Worm (Caenorhabditis elegans) whole organism, young adult: ENCODE data around the gene col-163.
"Not testable (repeated sequence)": the region's sequence is repeated elsewhere in the genome, so short reads cannot be mapped to it uniquely, and the experiment has no call there.

Source experiments
- B0019.2 ChIP-seq: fragments of 200-800 bp; sonication (Bioruptor generic); conservative IDR thresholded peaks from 2 replicates; pipeline ENCODE4 v1.3.6; 2022; ENCODE audit warnings: missing genetic modification reagents, missing genetic modification characterization, missing compliant biosample characterization
- B0035.1 ChIP-seq: sonication (generic microtip); optimal IDR thresholded peaks from 2 replicates; lab custom pipeline; 2016; ENCODE audit warnings: missing genetic modification characterization, mild to moderate bottlenecking, missing compliant biosample characterization, missing genotype, missing genetic modification reagents
- B0261.1 ChIP-seq: sonication (generic microtip); optimal IDR thresholded peaks from 2 replicates; lab custom pipeline; 2016; ENCODE audit warnings: mild to moderate bottlenecking, missing genetic modification characterization, moderate library complexity, missing compliant biosample characterization
- C06A6.2 ChIP-seq: fragments of 200-800 bp; sonication (Bioruptor generic); conservative IDR thresholded peaks from 2 replicates; pipeline ENCODE4 v1.3.6; 2022; ENCODE audit warnings: missing genetic modification characterization, missing compliant biosample characterization
- F23B12.7 ChIP-seq: sonication (generic microtip); optimal IDR thresholded peaks from 2 replicates; lab custom pipeline; 2017; ENCODE audit warnings: missing genetic modification characterization, mild to moderate bottlenecking, missing compliant biosample characterization, antibody characterized with exemption, moderate library complexity; ENCODE audit not compliant: insufficient read depth
- F37B4.10 ChIP-seq: fragments of 200-800 bp; sonication (Bioruptor generic); IDR thresholded peaks from 2 replicates; pipeline ENCODE4 v1.3.6; 2022; ENCODE audit warnings: missing genetic modification characterization, missing compliant biosample characterization
- F49E8.2 ChIP-seq: sonication (generic microtip); optimal IDR thresholded peaks from 3 replicates; lab custom pipeline; 2017; ENCODE audit warnings: missing genetic modification characterization, mild to moderate bottlenecking, missing compliant biosample characterization, antibody characterized with exemption, moderate library complexity; ENCODE audit not compliant: insufficient read depth
- F52B5.7 ChIP-seq: sonication (generic microtip); optimal IDR thresholded peaks from 2 replicates; lab custom pipeline; 2016; ENCODE audit warnings: mild to moderate bottlenecking, missing genetic modification characterization, missing compliant biosample characterization
- F55B11.4 ChIP-seq: sonication (generic microtip); optimal IDR thresholded peaks from 2 replicates; lab custom pipeline; 2016; ENCODE audit warnings: missing compliant biosample characterization, missing genetic modification characterization, borderline replicate concordance; ENCODE audit not compliant: insufficient read depth
- F57C9.4 ChIP-seq: sonication (generic microtip); optimal IDR thresholded peaks from 2 replicates; lab custom pipeline; 2017; ENCODE audit warnings: mild to moderate bottlenecking, missing genetic modification characterization, missing compliant biosample characterization
- ZK185.1 ChIP-seq: sonication (generic microtip); optimal IDR thresholded peaks from 2 replicates; lab custom pipeline; 2016; ENCODE audit warnings: mild to moderate bottlenecking, missing genetic modification characterization, missing compliant biosample characterization; ENCODE audit not compliant: poor library complexity, severe bottlenecking
- akir-1 ChIP-seq: fragments of 200-800 bp; sonication (Bioruptor generic); optimal IDR thresholded peaks from 2 replicates; lab custom pipeline; 2018; ENCODE audit warnings: mild to moderate bottlenecking, missing genetic modification characterization, moderate library complexity, missing compliant biosample characterization
- atf-7 ChIP-seq: sonication (generic microtip); optimal IDR thresholded peaks from 2 replicates; lab custom pipeline; 2017; ENCODE audit warnings: mild to moderate bottlenecking, missing genetic modification characterization, missing compliant biosample characterization
- athp-1 ChIP-seq: sonication (generic microtip); optimal IDR thresholded peaks from 2 replicates; lab custom pipeline; 2017; ENCODE audit warnings: mild to moderate bottlenecking, missing genetic modification characterization, missing compliant biosample characterization
- ceh-100 ChIP-seq: fragments of 200-800 bp; sonication (Bioruptor generic); IDR thresholded peaks from 2 replicates; pipeline ENCODE4 v1.3.6; 2022; ENCODE audit warnings: missing genetic modification reagents, missing genetic modification characterization, missing compliant biosample characterization
- ceh-27 ChIP-seq: fragments of 200-800 bp; sonication (Bioruptor generic); optimal IDR thresholded peaks from 2 replicates; lab custom pipeline; 2018; ENCODE audit warnings: mild to moderate bottlenecking, missing genetic modification characterization, moderate library complexity, missing compliant biosample characterization
- ceh-40 ChIP-seq: fragments of 200-800 bp; sonication (Bioruptor generic); IDR thresholded peaks from 2 replicates; pipeline ENCODE4 v1.3.6; 2022; ENCODE audit warnings: missing genetic modification characterization, missing compliant biosample characterization
- ceh-79 ChIP-seq: sonication (generic microtip); optimal IDR thresholded peaks from 2 replicates; lab custom pipeline; 2017; ENCODE audit warnings: mild to moderate bottlenecking, missing genetic modification characterization, missing compliant biosample characterization
- efl-1 ChIP-seq: fragments of 150-350 bp; optimal IDR thresholded peaks from 2 replicates; lab custom pipeline; 2014; ENCODE audit warnings: missing biosample characterization, missing genetic modification reagents, missing genetic modification characterization
- egl-44 ChIP-seq: fragments of 200-800 bp; sonication (Bioruptor generic); IDR thresholded peaks from 2 replicates; pipeline ENCODE4 v1.3.6; 2022; ENCODE audit warnings: missing genetic modification reagents, missing genetic modification characterization, missing compliant biosample characterization
- him-1 ChIP-seq: sonication (generic microtip); optimal IDR thresholded peaks from 2 replicates; lab custom pipeline; 2016; ENCODE audit warnings: missing genotype, missing genetic modification reagents, missing genetic modification characterization, missing compliant biosample characterization
- hsf-1 ChIP-seq: fragments of 200-800 bp; sonication (Bioruptor generic); IDR thresholded peaks from 2 replicates; pipeline ENCODE4 v1.3.6; 2022; ENCODE audit warnings: missing genetic modification reagents, missing genetic modification characterization, missing compliant biosample characterization
- lag-1 ChIP-seq: fragments of 200-800 bp; sonication (Bioruptor generic); IDR thresholded peaks from 2 replicates; pipeline ENCODE4 v1.3.6; 2022; ENCODE audit warnings: missing genetic modification reagents, missing genetic modification characterization, missing compliant biosample characterization
- madf-10 ChIP-seq: sonication (generic microtip); optimal IDR thresholded peaks from 2 replicates; lab custom pipeline; 2016; ENCODE audit warnings: mild to moderate bottlenecking, missing genetic modification characterization, missing compliant biosample characterization
- madf-8 ChIP-seq: fragments of 200-800 bp; sonication (Bioruptor generic); conservative IDR thresholded peaks from 2 replicates; pipeline ENCODE4 v1.3.6; 2022; ENCODE audit warnings: missing genetic modification reagents, missing genetic modification characterization, missing compliant biosample characterization
- nfya-2 ChIP-seq: fragments of 200-800 bp; sonication (Bioruptor generic); IDR thresholded peaks from 2 replicates; pipeline ENCODE4 v1.3.6; 2022; ENCODE audit warnings: missing genetic modification reagents, missing genetic modification characterization, missing compliant biosample characterization
- nhr-120 ChIP-seq: fragments of 200-800 bp; sonication (Bioruptor generic); IDR thresholded peaks from 2 replicates; pipeline ENCODE4 v1.3.6; 2022; ENCODE audit warnings: missing genetic modification characterization, missing compliant biosample characterization
- pha-4 ChIP-seq: fragments of 150-350 bp; sonication (generic microtip); optimal IDR thresholded peaks from 2 replicates; lab custom pipeline; 2014; ENCODE audit warnings: missing biosample characterization, missing genetic modification reagents, missing genetic modification characterization
- repo-1 ChIP-seq: sonication (generic microtip); optimal IDR thresholded peaks from 2 replicates; lab custom pipeline; 2017; ENCODE audit warnings: mild to moderate bottlenecking, missing genetic modification characterization, missing compliant biosample characterization
- snpc-1.3 ChIP-seq: sonication (generic microtip); optimal IDR thresholded peaks from 2 replicates; lab custom pipeline; 2017; ENCODE audit warnings: missing genetic modification characterization, mild to moderate bottlenecking, missing compliant biosample characterization, antibody characterized with exemption, moderate library complexity, missing genotype, missing genetic modification reagents; ENCODE audit not compliant: insufficient read depth
- sptf-2 ChIP-seq: fragments of 200-800 bp; sonication (Bioruptor generic); optimal IDR thresholded peaks from 2 replicates; lab custom pipeline; 2018; ENCODE audit warnings: mild to moderate bottlenecking, missing genetic modification characterization, missing compliant biosample characterization
- tbx-9 ChIP-seq: sonication (generic microtip); optimal IDR thresholded peaks from 2 replicates; lab custom pipeline; 2016; ENCODE audit warnings: borderline replicate concordance, missing genetic modification characterization, inconsistent platforms, missing compliant biosample characterization
- tlf-1 ChIP-seq: fragments of 200-800 bp; sonication (Bioruptor generic); optimal IDR thresholded peaks from 2 replicates; lab custom pipeline; 2018; ENCODE audit warnings: mild to moderate bottlenecking, missing genetic modification characterization, missing compliant biosample characterization
- unc-130 ChIP-seq: sonication (generic microtip); optimal IDR thresholded peaks from 2 replicates; lab custom pipeline; 2016; ENCODE audit warnings: missing genetic modification reagents, missing genetic modification characterization, missing compliant biosample characterization
- unc-62 ChIP-seq: fragments of 150-350 bp; optimal IDR thresholded peaks from 2 replicates; lab custom pipeline; 2014; ENCODE audit warnings: missing biosample characterization, missing genetic modification reagents, missing genetic modification characterization
- ztf-22 ChIP-seq: fragments of 200-800 bp; sonication (Bioruptor generic); optimal IDR thresholded peaks from 2 replicates; lab custom pipeline; 2018; ENCODE audit warnings: mild to moderate bottlenecking, missing genetic modification characterization, moderate library complexity, missing compliant biosample characterization
- ztf-25 ChIP-seq: fragments of 200-800 bp; sonication (Bioruptor generic); IDR thresholded peaks from 2 replicates; pipeline ENCODE4 v1.3.6; 2022; ENCODE audit warnings: missing genetic modification reagents, missing genetic modification characterization, missing compliant biosample characterization
- ztf-26 ChIP-seq: sonication (generic microtip); optimal IDR thresholded peaks from 2 replicates; lab custom pipeline; 2017; ENCODE audit warnings: missing genetic modification characterization, missing compliant biosample characterization

col-163 gene

DNA sequence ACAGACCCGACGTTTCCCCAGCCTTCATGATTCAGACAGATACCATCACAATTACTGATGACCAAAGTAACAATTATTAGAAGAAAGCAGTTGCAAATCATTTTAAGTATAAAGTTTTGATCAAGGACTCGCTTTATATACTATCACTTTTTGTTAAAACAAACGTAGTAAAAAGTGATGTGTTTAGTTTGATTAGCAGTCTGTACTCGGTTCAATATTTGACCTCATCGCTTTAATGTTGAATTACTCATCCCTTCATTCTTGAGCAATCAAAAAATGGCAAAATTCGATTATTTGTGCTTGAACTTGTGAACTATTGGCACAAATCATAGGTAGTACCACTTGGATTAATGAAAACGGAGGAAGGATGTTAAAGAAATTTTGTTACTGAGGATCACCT is 41.6 kb upstream of the col-163 start, which contains the start of gene abf-4 (continued):
- TF ChIP-seq him-1 = no peak
- TF ChIP-seq tbx-9 (tag; lab: Kevin White, UChicago) = no peak

DNA sequence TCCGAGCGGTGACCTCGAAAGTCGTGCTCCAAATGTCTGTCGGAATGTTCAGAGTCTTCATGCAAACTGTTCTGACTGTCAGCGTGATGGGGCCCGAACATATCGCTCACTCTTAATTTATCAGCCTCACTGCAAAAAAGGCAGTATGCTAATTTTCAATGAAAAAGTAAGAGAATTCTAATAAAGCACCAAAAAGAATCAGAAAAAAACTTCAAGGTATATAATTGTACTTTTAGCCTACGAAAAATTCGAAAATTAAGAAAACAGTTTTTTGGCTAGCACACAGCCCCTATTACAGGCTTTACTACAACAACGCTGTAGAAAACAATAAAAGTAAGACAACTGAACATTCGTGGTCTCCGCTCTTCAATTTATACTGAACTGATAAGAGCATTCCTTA is 38.1 kb upstream of the col-163 start, which contains the start of gene F26F2.1:
TSS of gene F26F2.1 (minus strand) at position 101 of the 400 bp plus-strand sequence.
- no peak for TF ChIP-seq efl-1 (GFP tag; lab: Kevin White, UChicago)
- TF ChIP-seq madf-8 = no peak
- TF ChIP-seq snpc-1.3 = no peak
- no peak for TF ChIP-seq ZK185.1 (tag; lab: Kevin White, UChicago)
- no peak for TF ChIP-seq ztf-25 (GFP tag; lab: Robert Waterston, UW)
- no peak for TF ChIP-seq tlf-1
- no peak for TF ChIP-seq athp-1
- TF ChIP-seq ceh-40 (GFP tag; lab: Robert Waterston, UW) = no peak
- TF ChIP-seq ceh-100 (GFP tag; lab: Robert Waterston, UW) = no peak
- TF ChIP-seq akir-1 (GFP tag; lab: Kevin White, UChicago) = no peak
- no peak for TF ChIP-seq F55B11.4 (tag; lab: Kevin White, UChicago)

DNA sequence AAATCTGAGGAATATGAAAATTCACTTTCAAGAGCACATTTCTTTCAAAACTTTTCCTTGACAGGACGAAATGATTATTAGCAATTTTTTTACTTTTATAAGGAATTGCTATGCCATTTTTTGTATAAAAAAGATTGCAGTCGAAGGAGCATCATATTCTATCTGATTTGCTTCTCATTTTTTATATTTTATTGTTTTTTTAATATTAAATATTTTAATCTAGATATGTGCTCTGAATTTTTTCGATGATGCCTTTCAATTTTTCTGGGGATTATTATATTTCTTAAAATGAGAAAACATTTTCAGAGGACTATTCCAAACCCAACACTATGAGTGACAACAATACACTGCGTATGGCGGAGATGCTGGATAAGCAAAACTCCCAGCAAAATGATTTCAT is 35.8 kb upstream of the col-163 start, which contains the start of gene F26F2.13:
TSS of gene F26F2.13 (plus strand) at position 301 of the 400 bp plus-strand sequence.
- TF ChIP-seq ztf-26 (tag; lab: Kevin White, UChicago); nhr-120; ceh-27: not testable (repeated sequence)

DNA sequence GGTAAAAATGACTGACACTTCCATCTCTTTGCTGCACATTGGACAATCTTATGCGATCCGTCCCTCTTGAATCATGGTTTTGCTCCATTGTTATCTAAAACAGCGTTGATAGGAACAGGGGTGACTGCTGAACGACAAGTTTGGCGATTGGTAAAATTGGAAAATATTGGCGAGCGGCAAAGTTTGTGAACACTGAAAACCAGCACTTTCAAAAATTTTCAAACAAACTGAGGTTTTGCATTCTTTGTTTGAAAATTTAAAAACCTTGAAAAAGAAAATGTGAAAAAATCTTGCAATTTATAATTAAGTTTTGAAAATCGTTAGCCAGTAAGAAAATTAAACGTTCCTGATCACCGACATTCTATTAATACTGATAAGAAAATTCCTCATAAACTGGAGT is 33.4 kb upstream of the col-163 start, which contains the start of gene F26F2.3:
TSS of gene F26F2.3 (minus strand) at position 101 of the 400 bp plus-strand sequence.
- TF ChIP-seq unc-62 (GFP tag; lab: Kevin White, UChicago) = no peak
- no peak for TF ChIP-seq repo-1 (tag; lab: Kevin White, UChicago)
- no peak for TF ChIP-seq lag-1
- TF ChIP-seq F37B4.10 = no peak
- TF ChIP-seq F57C9.4 (tag; lab: Kevin White, UChicago) = no peak

DNA sequence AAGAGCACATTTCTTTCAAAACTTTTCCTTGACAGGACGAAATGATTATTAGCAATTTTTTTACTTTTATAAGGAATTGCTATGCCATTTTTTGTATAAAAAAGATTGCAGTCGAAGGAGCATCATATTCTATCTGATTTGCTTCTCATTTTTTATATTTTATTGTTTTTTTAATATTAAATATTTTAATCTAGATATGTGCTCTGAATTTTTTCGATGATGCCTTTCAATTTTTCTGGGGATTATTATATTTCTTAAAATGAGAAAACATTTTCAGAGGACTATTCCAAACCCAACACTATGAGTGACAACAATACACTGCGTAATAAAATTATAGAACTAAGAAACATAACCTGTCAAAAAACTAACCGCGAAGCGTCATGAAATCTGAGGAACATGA is 30.9 kb upstream of the col-163 start, which contains the start of gene F26F2.4:
TSS of gene F26F2.4 (plus strand) at position 301 of the 400 bp plus-strand sequence.
- TF ChIP-seq F52B5.7 (tag; lab: Kevin White, UChicago); unc-130; F49E8.2: not testable (repeated sequence)

DNA sequence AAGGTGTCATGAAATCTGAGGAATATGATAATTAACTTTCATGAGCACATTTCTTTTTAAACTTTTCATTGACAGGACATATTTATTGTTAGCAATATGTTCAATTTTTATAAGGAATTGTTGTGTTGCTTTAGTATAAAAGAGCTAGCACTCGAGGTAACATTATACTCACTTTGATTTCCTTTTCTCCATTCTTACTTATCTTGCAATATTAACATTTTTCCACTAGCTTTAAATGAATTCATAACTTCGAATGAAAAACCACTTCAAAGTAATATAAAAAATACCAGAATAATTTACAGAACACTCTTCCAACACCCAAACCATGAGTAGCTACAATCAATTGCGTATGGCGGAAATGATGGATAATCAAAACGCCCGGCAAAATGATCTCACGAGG is 26.5 kb upstream of the col-163 start, which contains the start of gene F26F2.5:
TSS of gene F26F2.5 (plus strand) at position 301 of the 400 bp plus-strand sequence.
- TF ChIP-seq B0261.1 (no peak), F23B12.7 (tag; lab: Kevin White, UChicago) (no peak), pha-4 (no peak), ztf-26 (tag; lab: Kevin White, UChicago) (no peak), nfya-2 (GFP tag; lab: Robert Waterston, UW) (no peak), sptf-2 (GFP tag; lab: Kevin White, UChicago) (no peak), C06A6.2 (GFP tag; lab: Robert Waterston, UW) (no peak), madf-10 (no peak), F37B4.10 (no peak), B0035.1 (no peak), repo-1 (tag; lab: Kevin White, UChicago) (no peak), egl-44 (GFP tag; lab: Robert Waterston, UW) (no peak), unc-130 (no peak), hsf-1 (GFP tag; lab: Robert Waterston, UW) (no peak), atf-7 (tag; lab: Kevin White, UChicago) (no peak), B0019.2 (GFP tag; lab: Robert Waterston, UW) (no peak), ztf-22 (GFP tag; lab: Kevin White, UChicago) (no peak), ceh-40 (GFP tag; lab: Robert Waterston, UW) (no peak), ceh-79 (no peak), nhr-120 (no peak)
